Worm (Caenorhabditis elegans) whole organism, young adult: Measurements from ENCODE around the gene kin-9.

Experiments
- F37B4.10 ChIP-seq: fragments of 200-800 bp; sonication (Bioruptor generic); IDR thresholded peaks from 2 replicates; pipeline ENCODE4 v1.3.6; 2022; ENCODE audit warnings: missing genetic modification characterization, missing compliant biosample characterization
- F49E8.2 ChIP-seq: sonication (generic microtip); optimal IDR thresholded peaks from 3 replicates; lab custom pipeline; 2017; ENCODE audit warnings: missing genetic modification characterization, mild to moderate bottlenecking, missing compliant biosample characterization, antibody characterized with exemption, moderate library complexity; ENCODE audit not compliant: insufficient read depth
- F57A8.1 ChIP-seq: fragments of 200-800 bp; sonication (Bioruptor generic); optimal IDR thresholded peaks from 2 replicates; lab custom pipeline; 2018; ENCODE audit warnings: mild to moderate bottlenecking, missing genetic modification characterization, moderate library complexity, missing compliant biosample characterization
- Y53F4B.3 ChIP-seq: fragments of 200-800 bp; sonication (Bioruptor generic); IDR thresholded peaks from 2 replicates; pipeline ENCODE4 v1.3.6; 2022; ENCODE audit warnings: missing genetic modification reagents, missing genetic modification characterization, missing compliant biosample characterization
- aptf-3 ChIP-seq: fragments of 200-800 bp; sonication (Bioruptor generic); IDR thresholded peaks from 2 replicates; pipeline ENCODE4 v1.3.6; 2022; ENCODE audit warnings: missing genetic modification characterization, missing compliant biosample characterization
- attf-3 ChIP-seq: fragments of 200-800 bp; sonication (Bioruptor generic); conservative IDR thresholded peaks from 2 replicates; pipeline ENCODE4 v1.3.6; 2022; ENCODE audit warnings: missing genetic modification reagents, missing genetic modification characterization, missing compliant biosample characterization
- ets-4 ChIP-seq: fragments of 200-800 bp; sonication (Bioruptor generic); optimal IDR thresholded peaks from 2 replicates; lab custom pipeline; 2018; ENCODE audit warnings: mild to moderate bottlenecking, missing genetic modification characterization, missing compliant biosample characterization
- lin-35 ChIP-seq, 3 experiments: fragments of 150-350 bp in 2 of 3; sonication (generic microtip) in 1 of 3; optimal IDR thresholded peaks; 2 replicates each; lab custom pipeline; 2014 to 2018; ENCODE audit warnings: missing biosample characterization in 3 of 3, missing genetic modification characterization in 3 of 3, missing genetic modification reagents in 3 of 3
- mel-28 ChIP-seq: sonication (generic microtip); optimal IDR thresholded peaks from 2 replicates; lab custom pipeline; 2016; ENCODE audit warnings: borderline replicate concordance, mild to moderate bottlenecking, missing genetic modification characterization, missing compliant biosample characterization
- pha-4 ChIP-seq: fragments of 150-350 bp; sonication (generic microtip); optimal IDR thresholded peaks from 2 replicates; lab custom pipeline; 2014; ENCODE audit warnings: missing biosample characterization, missing genetic modification reagents, missing genetic modification characterization
- rcor-1 ChIP-seq: fragments of 200-800 bp; sonication (Bioruptor generic); IDR thresholded peaks from 2 replicates; pipeline ENCODE4 v1.3.6; 2022; ENCODE audit warnings: missing genetic modification reagents, missing genetic modification characterization, missing compliant biosample characterization
- rec-8 ChIP-seq, 2 experiments: sonication (generic microtip); optimal IDR thresholded peaks; 2 replicates each; lab custom pipeline; 2016; ENCODE audit warnings: mild to moderate bottlenecking in 2 of 2, missing genetic modification characterization in 2 of 2, missing genetic modification reagents in 2 of 2, missing genotype in 2 of 2, missing biosample characterization in 1 of 2, missing compliant biosample characterization in 1 of 2, moderate library complexity in 1 of 2
- snpc-4 ChIP-seq, 5 experiments: fragments of 150-350 bp in 1 of 5; sonication (generic microtip) in 4 of 5; optimal IDR thresholded peaks; 2 replicates each; lab custom pipeline; 2014 to 2018; ENCODE audit warnings: missing genetic modification characterization in 5 of 5, missing biosample characterization in 3 of 5, antibody characterized with exemption in 2 of 5, mild to moderate bottlenecking in 2 of 5, missing compliant biosample characterization in 2 of 5, missing genotype in 2 of 5, moderate library complexity in 2 of 5, missing genetic modification reagents in 1 of 5
- zfh-2 ChIP-seq: fragments of 200-800 bp; sonication (Bioruptor generic); conservative IDR thresholded peaks from 2 replicates; pipeline ENCODE4 v1.3.6; 2022; ENCODE audit warnings: missing genetic modification reagents, missing genetic modification characterization, missing compliant biosample characterization

DNA sequence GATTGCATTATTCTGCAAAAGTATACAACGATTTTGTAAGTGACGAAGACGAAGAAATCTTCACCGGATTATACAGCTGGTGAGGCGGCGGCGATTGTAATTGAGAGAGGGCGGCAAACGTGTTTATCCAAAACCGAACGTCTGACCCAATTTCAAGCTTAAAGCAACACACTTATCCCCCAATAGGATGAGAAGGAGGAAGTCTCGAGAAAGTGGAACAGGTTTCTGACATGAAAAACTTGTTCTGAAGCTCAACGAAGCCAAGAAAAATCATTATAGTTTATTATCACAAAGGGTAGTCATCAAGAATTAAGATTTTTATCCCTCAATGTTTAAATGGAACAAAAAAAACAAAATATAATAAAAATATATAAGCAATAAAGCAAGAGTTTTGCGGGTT is 14.1 kb upstream of the kin-9 start, which contains the start of gene spp-13:
- TF ChIP-seq F57A8.1 (GFP tag; lab: Kevin White, UChicago) (no peak), ets-4 (no peak), zfh-2 (GFP tag; lab: Robert Waterston, UW) (no peak), pha-4 (tag; lab: Kevin White, UChicago) (no peak), Y53F4B.3 (no peak), attf-3 (no peak), F49E8.2 (tag; lab: Kevin White, UChicago) (no peak), rec-8 (tag; optimal IDR thresholded peaks at IDR 0.05; lab: Kevin White, UChicago) (no peak), snpc-4 (GFP tag; optimal IDR thresholded peaks at IDR 0.05; lab: Kevin White, UChicago) (no peak), snpc-4 (tag; optimal IDR thresholded peaks at IDR 0.05; lab: Kevin White, UChicago) (no peak), F37B4.10 (no peak), lin-35 (GFP tag; optimal IDR thresholded peaks at IDR 0.05; lab: Kevin White, UChicago) (no peak), mel-28 (tag; lab: Kevin White, UChicago) (no peak), aptf-3 (no peak), rcor-1 (GFP tag; lab: Robert Waterston, UW) (no peak)
